Fruit fly (Drosophila melanogaster) whole organism, embryonic: ENCODE data around the gene Abl.

Experiments used
- ATbp ChIP-seq: fragments of 200-800 bp; sonication (Bioruptor generic); optimal IDR thresholded peaks from 2 replicates; lab custom pipeline; 2017; ENCODE audit warnings: missing biosample characterization, mild to moderate bottlenecking, missing genetic modification characterization, missing genetic modification reagents
- CG10462 ChIP-seq: fragments of 200-800 bp; sonication (Bioruptor generic); optimal IDR thresholded peaks from 2 replicates; lab custom pipeline; 2016; ENCODE audit warnings: missing biosample characterization, missing genetic modification characterization
- CG10959 ChIP-seq: fragments of 200-800 bp; sonication (Bioruptor generic); IDR thresholded peaks from 2 replicates; pipeline ENCODE4 v1.3.6; 2022; ENCODE audit warnings: missing biosample characterization, missing genetic modification characterization
- CG11456 ChIP-seq: fragments of 200-800 bp; sonication (Bioruptor generic); IDR thresholded peaks from 3 replicates; pipeline ENCODE4 v1.3.6; 2022; ENCODE audit warnings: missing biosample characterization, missing genetic modification characterization
- CG11723 ChIP-seq: fragments of 200-800 bp; sonication (Bioruptor generic); optimal IDR thresholded peaks from 2 replicates; lab custom pipeline; 2017; ENCODE audit warnings: missing biosample characterization, mild to moderate bottlenecking, missing genetic modification characterization
- CG12071 ChIP-seq: fragments of 200-800 bp; sonication (Bioruptor generic); optimal IDR thresholded peaks from 3 replicates; lab custom pipeline; 2018; ENCODE audit warnings: missing biosample characterization, mild to moderate bottlenecking, missing genetic modification characterization
- CG13123 ChIP-seq: fragments of 200-800 bp; sonication (Bioruptor generic); optimal IDR thresholded peaks from 2 replicates; lab custom pipeline; 2016; ENCODE audit warnings: missing biosample characterization, missing genetic modification characterization
- CG13894 ChIP-seq: fragments of 200-800 bp; sonication (Bioruptor generic); optimal IDR thresholded peaks from 3 replicates; lab custom pipeline; 2018; ENCODE audit warnings: missing biosample characterization, mild to moderate bottlenecking, missing genetic modification characterization, moderate library complexity
- CG14050 ChIP-seq: fragments of 200-800 bp; sonication (Bioruptor generic); IDR thresholded peaks from 3 replicates; pipeline ENCODE4 v1.3.6; 2022; ENCODE audit warnings: missing biosample characterization, missing genetic modification characterization
- CG16779 ChIP-seq: fragments of 200-800 bp; sonication (Bioruptor generic); IDR thresholded peaks from 2 replicates; pipeline ENCODE4 v1.3.6; 2022; ENCODE audit warnings: missing biosample characterization, missing genetic modification characterization
- CG30403 ChIP-seq: fragments of 200-800 bp; sonication (Bioruptor generic); optimal IDR thresholded peaks from 3 replicates; lab custom pipeline; 2016; ENCODE audit warnings: missing biosample characterization, missing genetic modification characterization
- CG34376 ChIP-seq: fragments of 200-800 bp; sonication (Bioruptor generic); optimal IDR thresholded peaks from 2 replicates; lab custom pipeline; 2018; ENCODE audit warnings: missing biosample characterization, mild to moderate bottlenecking, missing genetic modification characterization
- CG5180 ChIP-seq: fragments of 200-800 bp; sonication (Bioruptor generic); optimal IDR thresholded peaks from 3 replicates; lab custom pipeline; 2017; ENCODE audit warnings: missing biosample characterization, missing genetic modification characterization, mild to moderate bottlenecking, moderate library complexity, missing genetic modification reagents
- CG7556 ChIP-seq: fragments of 200-800 bp; sonication (Bioruptor generic); optimal IDR thresholded peaks from 2 replicates; lab custom pipeline; 2017; ENCODE audit warnings: missing biosample characterization, mild to moderate bottlenecking, missing genetic modification characterization
- CG8290 ChIP-seq, 3 experiments: fragments of 200-800 bp; sonication (Bioruptor generic); optimal IDR thresholded peaks; 2 replicates each; lab custom pipeline; 2016 to 2019; ENCODE audit warnings: missing biosample characterization in 3 of 3, missing genetic modification characterization in 3 of 3, mild to moderate bottlenecking in 2 of 3, moderate library complexity in 1 of 3
- CG8388 ChIP-seq: fragments of 200-800 bp; sonication (Bioruptor generic); optimal IDR thresholded peaks from 2 replicates; lab custom pipeline; 2019; ENCODE audit warnings: missing biosample characterization, mild to moderate bottlenecking, missing genetic modification characterization, moderate library complexity
- CG8478 ChIP-seq: fragments of >200 bp; optimal IDR thresholded peaks from 2 replicates; lab custom pipeline; 2018
- Ets97D ChIP-seq: fragments of 200-800 bp; sonication (Bioruptor generic); optimal IDR thresholded peaks from 3 replicates; lab custom pipeline; 2016; ENCODE audit warnings: missing biosample characterization, missing genetic modification characterization
- Gsc ChIP-seq: fragments of 200-800 bp; sonication (Bioruptor generic); IDR thresholded peaks from 2 replicates; pipeline ENCODE4 v1.3.6; 2022; ENCODE audit warnings: missing biosample characterization, missing genetic modification characterization
- Hand ChIP-seq: fragments of 200-800 bp; sonication (Bioruptor generic); optimal IDR thresholded peaks from 2 replicates; lab custom pipeline; 2017; ENCODE audit warnings: mild to moderate bottlenecking, missing biosample characterization, missing genetic modification reagents, missing genetic modification characterization
- HmgZ ChIP-seq: fragments of 200-800 bp; sonication (Bioruptor generic); optimal IDR thresholded peaks from 2 replicates; lab custom pipeline; 2018; ENCODE audit warnings: missing biosample characterization, mild to moderate bottlenecking, missing genetic modification characterization
- Hmr ChIP-seq: fragments of 200-800 bp; sonication (Bioruptor generic); optimal IDR thresholded peaks from 3 replicates; lab custom pipeline; 2017; ENCODE audit warnings: mild to moderate bottlenecking, missing biosample characterization, missing genetic modification reagents, missing genetic modification characterization
- Hr51 ChIP-seq, 2 experiments: fragments of 200-800 bp; sonication (Bioruptor generic); optimal IDR thresholded peaks; 2 replicates in 1 of 2; 3 replicates in 1 of 2; lab custom pipeline; 2016 to 2018; ENCODE audit warnings: missing biosample characterization in 2 of 2, missing genetic modification characterization in 2 of 2, mild to moderate bottlenecking in 1 of 2, moderate library complexity in 1 of 2
- Hr78 ChIP-seq, 2 experiments: fragments of 200-800 bp in 1 of 2; fragments of >200 bp in 1 of 2; sonication (Bioruptor generic) in 1 of 2; optimal IDR thresholded peaks; 2 replicates each; lab custom pipeline; 2017 to 2019; ENCODE audit warnings: missing biosample characterization in 2 of 2, missing genetic modification characterization in 2 of 2, mild to moderate bottlenecking in 1 of 2, moderate library complexity in 1 of 2
- Hsf ChIP-seq: fragments of 200-800 bp; sonication (Bioruptor generic); optimal IDR thresholded peaks from 3 replicates; lab custom pipeline; 2016; ENCODE audit warnings: missing biosample characterization, missing genetic modification characterization
- Mes4 ChIP-seq: fragments of 200-800 bp; sonication (Bioruptor generic); optimal IDR thresholded peaks from 2 replicates; lab custom pipeline; 2016; ENCODE audit warnings: missing biosample characterization, missing genetic modification characterization
- NC2α ChIP-seq: fragments of 200-800 bp; sonication (Bioruptor generic); optimal IDR thresholded peaks from 2 replicates; lab custom pipeline; 2016; ENCODE audit warnings: missing biosample characterization, missing genetic modification characterization
- NC2β ChIP-seq: fragments of 200-800 bp; sonication (Bioruptor generic); optimal IDR thresholded peaks from 2 replicates; lab custom pipeline; 2016; ENCODE audit warnings: missing biosample characterization, missing genetic modification characterization
- Oli ChIP-seq: fragments of 200-800 bp; sonication (Bioruptor generic); optimal IDR thresholded peaks from 2 replicates; lab custom pipeline; 2018; ENCODE audit warnings: missing biosample characterization, mild to moderate bottlenecking, missing genetic modification characterization, moderate library complexity
- Sry-δ ChIP-seq: fragments of 200-800 bp; sonication (Bioruptor generic); optimal IDR thresholded peaks from 2 replicates; lab custom pipeline; 2016; ENCODE audit warnings: missing biosample characterization, missing genetic modification characterization
- Trl ChIP-seq, 3 experiments: fragments of >200 bp in 2 of 3; fragments of 200-800 bp in 1 of 3; sonication (Bioruptor generic) in 1 of 3; optimal IDR thresholded peaks; 2 replicates in 1 of 3; 3 replicates in 2 of 3; lab custom pipeline; 2016 to 2017; ENCODE audit warnings: missing biosample characterization in 1 of 3, missing genetic modification characterization in 1 of 3
- bab2 ChIP-seq: fragments of 200-800 bp; sonication (Bioruptor generic); optimal IDR thresholded peaks from 2 replicates; lab custom pipeline; 2016; ENCODE audit warnings: missing biosample characterization, missing genetic modification characterization
- bigmax ChIP-seq: fragments of 200-800 bp; sonication (Bioruptor generic); optimal IDR thresholded peaks from 2 replicates; lab custom pipeline; 2018; ENCODE audit warnings: missing biosample characterization, mild to moderate bottlenecking, missing genetic modification characterization
- bowl ChIP-seq: fragments of 200-800 bp; sonication (Bioruptor generic); IDR thresholded peaks from 2 replicates; pipeline ENCODE4 v1.3.6; 2022; ENCODE audit warnings: missing biosample characterization, missing genetic modification characterization
- chif ChIP-seq, 2 experiments: fragments of 200-800 bp; sonication (Bioruptor generic); optimal IDR thresholded peaks; 3 replicates each; lab custom pipeline; 2016; ENCODE audit warnings: missing biosample characterization in 2 of 2, missing genetic modification characterization in 2 of 2
- crp ChIP-seq, 2 experiments: fragments of 200-800 bp; sonication (Bioruptor generic); optimal IDR thresholded peaks; 2 replicates in 1 of 2; 3 replicates in 1 of 2; lab custom pipeline; 2017; ENCODE audit warnings: missing biosample characterization in 2 of 2, missing genetic modification characterization in 2 of 2, mild to moderate bottlenecking in 1 of 2, moderate library complexity in 1 of 2
- disco-r ChIP-seq: fragments of 200-800 bp; sonication (Bioruptor generic); optimal IDR thresholded peaks from 2 replicates; lab custom pipeline; 2016; ENCODE audit warnings: missing biosample characterization, missing genetic modification characterization
- dm ChIP-seq: fragments of 200-800 bp; sonication (Bioruptor generic); optimal IDR thresholded peaks from 3 replicates; lab custom pipeline; 2016; ENCODE audit warnings: missing biosample characterization, missing genetic modification characterization
- eve ChIP-seq, 2 experiments: fragments of >200 bp; optimal IDR thresholded peaks; 2 replicates each; lab custom pipeline; 2017; ENCODE audit warnings: missing biosample characterization in 2 of 2, missing genetic modification characterization in 2 of 2
- fd64A ChIP-seq: fragments of 200-800 bp; sonication (Bioruptor generic); optimal IDR thresholded peaks from 3 replicates; lab custom pipeline; 2018; ENCODE audit warnings: missing biosample characterization, mild to moderate bottlenecking, missing genetic modification characterization
- fd96Cb ChIP-seq: fragments of 200-800 bp; sonication (Bioruptor generic); optimal IDR thresholded peaks from 2 replicates; lab custom pipeline; 2018; ENCODE audit warnings: missing biosample characterization, mild to moderate bottlenecking, missing genetic modification characterization, moderate library complexity
- gcm ChIP-seq: fragments of 200-800 bp; sonication (Bioruptor generic); optimal IDR thresholded peaks from 2 replicates; lab custom pipeline; 2019; ENCODE audit warnings: missing biosample characterization, mild to moderate bottlenecking, missing genetic modification characterization, moderate library complexity
- lmd ChIP-seq: fragments of 200-800 bp; sonication (Bioruptor generic); IDR thresholded peaks from 2 replicates; pipeline ENCODE4 v1.3.6; 2022; ENCODE audit warnings: missing biosample characterization, missing genetic modification characterization
- otp ChIP-seq: fragments of 200-800 bp; sonication (Bioruptor generic); IDR thresholded peaks from 3 replicates; pipeline ENCODE4, ENCODE4 v1.3.6; 2022; ENCODE audit warnings: missing biosample characterization, missing genetic modification characterization
- run ChIP-seq: fragments of 200-800 bp; sonication (Bioruptor generic); optimal IDR thresholded peaks from 3 replicates; lab custom pipeline; 2018; ENCODE audit warnings: missing biosample characterization, mild to moderate bottlenecking, missing genetic modification characterization
- ssp ChIP-seq: fragments of 200-800 bp; sonication (Bioruptor generic); IDR thresholded peaks from 2 replicates; pipeline ENCODE4 v1.3.6; 2022; ENCODE audit warnings: missing biosample characterization, missing genetic modification characterization
- sug ChIP-seq: fragments of 200-800 bp; optimal IDR thresholded peaks from 2 replicates; lab custom pipeline; 2019; ENCODE audit warnings: missing biosample characterization, mild to moderate bottlenecking, missing genetic modification characterization, moderate library complexity
- tna ChIP-seq: fragments of 200-800 bp; sonication (Bioruptor generic); IDR thresholded peaks from 2 replicates; pipeline ENCODE4 v1.3.6; 2022; ENCODE audit warnings: missing biosample characterization, missing genetic modification characterization; ENCODE audit not compliant: partially characterized antibody
- tup ChIP-seq: fragments of 200-800 bp; sonication (Bioruptor generic); optimal IDR thresholded peaks from 2 replicates; lab custom pipeline; 2016; ENCODE audit warnings: missing biosample characterization, mild to moderate bottlenecking, missing genetic modification characterization, moderate library complexity

The Abl gene

DNA sequence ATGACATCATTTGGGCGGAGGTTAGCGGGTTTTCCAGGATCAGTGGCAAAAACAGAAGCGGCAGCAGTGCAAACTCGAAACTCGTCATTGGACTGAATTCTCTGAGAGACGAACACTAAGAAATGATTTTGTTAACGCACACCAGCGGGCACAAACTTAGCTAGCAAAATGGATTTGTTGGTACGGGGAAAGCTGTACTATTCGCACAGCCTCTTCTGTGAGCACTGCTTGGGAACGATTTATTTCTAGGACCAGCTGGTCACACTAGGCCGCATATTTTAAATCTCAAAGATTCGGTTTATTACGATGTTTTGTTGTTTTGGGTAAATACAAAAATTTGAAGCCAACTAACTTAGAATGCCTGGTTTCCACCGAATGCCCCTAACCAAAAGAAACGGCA lies 38.6 kb downstream of the Abl start, which contains the start of gene CG4098 (continued):
- TF ChIP-seq CG7556 (GFP tag; lab: Kevin White, UChicago) (peak; percentile 6), NC2β (GFP tag; lab: Kevin White, UChicago) (peak; percentile 44), CG13123 (GFP tag; lab: Kevin White, UChicago) (peak; percentile 25), HmgZ (tag; lab: Kevin White, UChicago) (peak; percentile 79), lmd (peak; percentile 68; the same call in 1 of the 2 replicates), run (tag; lab: Kevin White, UChicago) (no peak), Hsf (GFP tag; lab: Kevin White, UChicago) (peak; percentile 52), CG8388 (GFP tag; lab: Kevin White, UChicago) (no peak), eve (GFP tag; optimal IDR thresholded peaks at IDR 0.05; lab: Kevin White, UChicago) (no peak), CG13894 (tag; lab: Kevin White, UChicago) (peak; percentile 49), Mes4 (GFP tag; lab: Kevin White, UChicago) (peak; percentile 13), Hand (GFP tag; lab: Kevin White, UChicago) (no peak), otp (GFP tag; lab: Robert Waterston, UW) (peak; percentile 49; the same call in 1 of the 3 replicates), Gsc (GFP tag; lab: Robert Waterston, UW) (no peak), CG34376 (GFP tag; lab: Kevin White, UChicago) (peak; percentile 47), Hmr (GFP tag; lab: Kevin White, UChicago) (peak; percentile 52), bigmax (GFP tag; lab: Kevin White, UChicago) (no peak), dm (GFP tag; lab: Kevin White, UChicago) (peak; percentile 11), ATbp (peak; percentile 31), Hr78 (GFP tag; optimal IDR thresholded peaks at IDR 0.05; lab: Kevin White, UChicago) (no peak), disco-r (GFP tag; lab: Kevin White, UChicago) (no peak), CG8290 (GFP tag; optimal IDR thresholded peaks at IDR 0.05; lab: Kevin White, UChicago) (no peak), CG8290 (tag; optimal IDR thresholded peaks at IDR 0.05; lab: Kevin White, UChicago) (peak in 1 of 2 experiments; percentile 95), chif (GFP tag; optimal IDR thresholded peaks at IDR 0.05; lab: Kevin White, UChicago) (peak; percentile 22 to 41), CG8478 (no peak), sug (tag; lab: Kevin White, UChicago) (peak; percentile 40), bowl (GFP tag; lab: Robert Waterston, UW) (no peak), fd64A (GFP tag; lab: Kevin White, UChicago) (no peak), tup (GFP tag; lab: Kevin White, UChicago) (no peak), Oli (tag; lab: Kevin White, UChicago) (peak; percentile 1), Trl (optimal IDR thresholded peaks at IDR 0.05; lab: Kevin White, UChicago) (no peak), Trl (GFP tag; optimal IDR thresholded peaks at IDR 0.05; lab: Kevin White, UChicago) (peak; percentile 72), gcm (GFP tag; lab: Kevin White, UChicago) (no peak), ssp (GFP tag; lab: Robert Waterston, UW) (peak; percentile 46), tna (GFP tag; lab: Robert Waterston, UW) (no peak), CG11723 (GFP tag; lab: Kevin White, UChicago) (no peak), crp (GFP tag; optimal IDR thresholded peaks at IDR 0.05; lab: Kevin White, UChicago) (no peak), CG10959 (GFP tag; lab: Robert Waterston, UW) (no peak; the same call in 1 of the 2 replicates), CG11456 (GFP tag; lab: Robert Waterston, UW) (peak; percentile 85; the same call in 2 of the 3 replicates), CG14050 (GFP tag; lab: Robert Waterston, UW) (peak; percentile 51; the same call in 2 of the 3 replicates), CG30403 (GFP tag; lab: Kevin White, UChicago) (peak; percentile 64), bab2 (GFP tag; lab: Kevin White, UChicago) (peak; percentile 59), CG10462 (no peak), CG12071 (GFP tag; lab: Kevin White, UChicago) (peak; percentile 24), Sry-δ (GFP tag; lab: Kevin White, UChicago) (peak; percentile 51), NC2α (GFP tag; lab: Kevin White, UChicago) (no peak), fd96Cb (tag; lab: Kevin White, UChicago) (peak; percentile 17), Ets97D (GFP tag; lab: Kevin White, UChicago) (peak; percentile 47), Hr51 (GFP tag; optimal IDR thresholded peaks at IDR 0.05; lab: Kevin White, UChicago) (peak; percentile 7 to 39), CG5180 (GFP tag; lab: Kevin White, UChicago) (no peak), CG16779 (GFP tag; lab: Robert Waterston, UW) (peak; percentile 78)
